Worm (Caenorhabditis elegans) whole organism, midembryonic: ENCODE data around the gene nlp-27.

ENCODE experiments used
- T22C8.4 ChIP-seq: fragments of 200-800 bp; sonication (Bioruptor generic); IDR thresholded peaks from 2 replicates; pipeline ENCODE4 v1.3.6; 2022; ENCODE audit warnings: missing genetic modification characterization, missing compliant biosample characterization
- cog-1 ChIP-seq: sonication (generic microtip); optimal IDR thresholded peaks from 2 replicates; lab custom pipeline; 2016; ENCODE audit warnings: missing genetic modification characterization, missing compliant biosample characterization
- flt-1 ChIP-seq: fragments of 200-800 bp; sonication (Bioruptor generic); IDR thresholded peaks from 2 replicates; pipeline ENCODE4 v1.3.6; 2022; ENCODE audit warnings: missing genetic modification characterization, missing compliant biosample characterization
- klf-2 ChIP-seq: fragments of 200-800 bp; sonication (Bioruptor generic); conservative IDR thresholded peaks from 2 replicates; pipeline ENCODE4 v1.3.6; 2022; ENCODE audit warnings: missing genetic modification reagents, missing genetic modification characterization, missing compliant biosample characterization
- med-1 ChIP-seq: sonication (generic microtip); optimal IDR thresholded peaks from 2 replicates; lab custom pipeline; 2017; ENCODE audit warnings: missing genetic modification characterization, mild to moderate bottlenecking, missing compliant biosample characterization, antibody characterized with exemption, missing genetic modification reagents; ENCODE audit not compliant: insufficient read depth
- ref-1 ChIP-seq: fragments of 200-800 bp; sonication (Bioruptor generic); conservative IDR thresholded peaks from 2 replicates; pipeline ENCODE4 v1.3.6; 2022; ENCODE audit warnings: missing genetic modification reagents, missing genetic modification characterization, missing compliant biosample characterization
- tab-1 ChIP-seq: fragments of 200-800 bp; sonication (Bioruptor generic); IDR thresholded peaks from 2 replicates; pipeline ENCODE4 v1.3.6; 2022; ENCODE audit warnings: missing genetic modification characterization, missing compliant biosample characterization
- ztf-23 ChIP-seq: fragments of 200-800 bp; sonication (Bioruptor generic); IDR thresholded peaks from 2 replicates; pipeline ENCODE4 v1.3.6; 2022; ENCODE audit warnings: missing genetic modification reagents, missing genetic modification characterization, missing compliant biosample characterization
- ztf-29 ChIP-seq: fragments of 200-800 bp; sonication (Bioruptor generic); IDR thresholded peaks from 2 replicates; pipeline ENCODE4 v1.3.6; 2022; ENCODE audit warnings: missing genetic modification reagents, missing genetic modification characterization, missing compliant biosample characterization

nlp-27 gene

ce11 chrV:3979819-3980218 lies 9.4 kb upstream of the nlp-27 start, which contains the start of gene nlp-31:
TSS of gene nlp-31 (plus strand) at chrV:3980055.
- no peak for TF ChIP-seq klf-2
- no peak for TF ChIP-seq ref-1 (GFP tag; lab: Robert Waterston, UW)
- no peak for TF ChIP-seq cog-1 (tag; lab: Kevin White, UChicago)
- TF ChIP-seq ztf-29: no peak
- TF ChIP-seq med-1 (GFP tag; lab: Kevin White, UChicago): no peak
- no peak for TF ChIP-seq T22C8.4
- TF ChIP-seq flt-1 (GFP tag; lab: Robert Waterston, UW): no peak
- no peak for TF ChIP-seq tab-1 (GFP tag; lab: Robert Waterston, UW)
- no peak for TF ChIP-seq ztf-23 (GFP tag; lab: Robert Waterston, UW)

DNA sequence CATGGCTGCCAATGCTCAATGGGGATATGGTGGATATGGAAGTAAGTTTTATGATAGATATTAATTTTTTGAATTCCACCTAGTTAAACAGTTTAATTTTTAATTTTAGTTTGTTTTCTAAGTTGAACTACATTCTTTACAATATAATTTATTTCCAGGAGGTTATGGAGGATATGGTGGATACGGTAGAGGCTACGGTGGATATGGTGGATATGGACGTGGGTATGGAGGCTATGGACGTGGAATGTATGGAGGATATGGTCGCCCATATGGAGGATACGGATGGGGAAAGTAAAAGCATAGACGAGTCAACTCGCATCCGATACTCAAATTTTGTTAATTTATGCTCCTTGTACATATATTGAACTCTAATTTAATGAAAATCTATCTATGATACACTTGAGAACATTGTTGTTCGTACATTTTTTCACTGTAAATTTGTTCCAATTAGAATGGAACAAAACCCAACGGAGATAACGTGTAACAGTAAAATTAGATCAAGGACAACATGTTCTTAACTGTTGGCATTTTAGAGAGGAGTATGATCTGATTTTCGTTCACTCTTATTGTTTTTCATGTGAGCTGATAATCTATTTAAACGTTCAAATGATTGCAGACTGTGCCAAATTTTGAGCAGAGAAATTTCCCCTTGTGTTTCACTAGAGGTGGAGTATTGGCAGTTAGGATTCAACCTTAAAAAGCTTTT lies 8.8 kb upstream of the nlp-27 start:
- no peak for TF ChIP-seq tab-1 (GFP tag; lab: Robert Waterston, UW)
- no peak for TF ChIP-seq T22C8.4
- no peak for TF ChIP-seq ztf-29
- no peak for TF ChIP-seq flt-1 (GFP tag; lab: Robert Waterston, UW)
- no peak for TF ChIP-seq klf-2
- no peak for TF ChIP-seq med-1 (GFP tag; lab: Kevin White, UChicago)
- TF ChIP-seq ref-1 (GFP tag; lab: Robert Waterston, UW): no peak
- no peak for TF ChIP-seq cog-1 (tag; lab: Kevin White, UChicago)
- no peak for TF ChIP-seq ztf-23 (GFP tag; lab: Robert Waterston, UW)

DNA sequence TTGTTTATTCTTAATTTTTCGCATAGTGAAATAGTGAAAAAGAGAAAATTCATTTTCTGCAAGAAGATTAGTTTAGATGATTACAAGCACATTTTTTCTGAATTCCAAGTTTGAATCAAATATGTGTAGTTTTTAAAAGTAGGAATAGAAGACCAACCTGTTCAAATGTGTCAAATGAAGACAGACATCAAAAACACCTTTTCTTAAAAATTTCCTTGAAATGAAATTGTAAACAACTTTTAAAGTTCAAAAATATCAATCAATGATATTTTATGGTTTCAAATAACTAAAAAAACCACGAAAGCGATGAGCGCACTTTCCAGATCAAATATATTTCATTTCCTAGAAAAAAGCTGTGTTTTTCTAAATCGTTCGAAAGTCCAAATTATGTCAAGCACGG lies 7.5 kb upstream of the nlp-27 start, which contains the start of gene nlp-30:
Gene nlp-30 (plus strand): TSS at position 301 of the 400 bp plus-strand sequence.
- TF ChIP-seq ztf-23 (GFP tag; lab: Robert Waterston, UW): no peak
- TF ChIP-seq flt-1 (GFP tag; lab: Robert Waterston, UW): no peak
- no peak for TF ChIP-seq ref-1 (GFP tag; lab: Robert Waterston, UW)
- TF ChIP-seq med-1 (GFP tag; lab: Kevin White, UChicago): no peak
- TF ChIP-seq ztf-29: no peak
- no peak for TF ChIP-seq klf-2
- no peak for TF ChIP-seq T22C8.4

- no peak for TF ChIP-seq klf-2
- TF ChIP-seq ztf-23 (GFP tag; lab: Robert Waterston, UW): no peak
- no peak for TF ChIP-seq ztf-29
- TF ChIP-seq tab-1 (GFP tag; lab: Robert Waterston, UW): no peak
- no peak for TF ChIP-seq flt-1 (GFP tag; lab: Robert Waterston, UW)
- TF ChIP-seq cog-1 (tag; lab: Kevin White, UChicago): no peak
These were observed 5.0 kb upstream of the nlp-27 start, which contains the start of gene nlp-29 for ce11 chrV:3984178-3984577. TSS of gene nlp-29 (plus strand) at chrV:3984425.

DNA sequence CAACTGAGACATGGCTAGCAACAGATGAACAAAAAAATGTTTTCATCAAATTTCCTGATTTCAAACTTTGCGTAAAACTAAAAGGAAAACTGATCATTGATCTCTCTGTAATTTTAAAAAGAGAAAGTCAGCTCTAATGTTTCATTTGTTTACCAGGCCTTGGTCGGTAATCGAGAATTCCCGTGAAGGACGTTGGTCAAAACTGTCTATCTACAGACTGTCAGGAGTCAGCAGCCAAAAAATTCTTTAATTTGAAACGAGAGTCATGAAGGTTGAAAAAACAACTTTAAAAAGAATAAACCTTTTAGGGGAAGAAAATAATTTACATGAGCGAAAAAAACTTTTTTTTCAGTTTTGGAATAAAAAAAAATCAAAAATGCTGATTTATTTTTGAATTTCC lies 4.1 kb upstream of the nlp-27 start:
- TF ChIP-seq tab-1 (GFP tag; lab: Robert Waterston, UW) (no peak), ref-1 (GFP tag; lab: Robert Waterston, UW) (no peak), cog-1 (tag; lab: Kevin White, UChicago) (no peak), T22C8.4 (no peak), flt-1 (GFP tag; lab: Robert Waterston, UW) (no peak), med-1 (GFP tag; lab: Kevin White, UChicago) (no peak), ztf-23 (GFP tag; lab: Robert Waterston, UW) (no peak), ztf-29 (no peak), klf-2 (no peak)

ce11 chrV:3987616-3988015 lies 1.6 kb upstream of the nlp-27 start, which contains the start of gene nlp-28:
TSS of gene nlp-28 (plus strand) at chrV:3987900.
- TF ChIP-seq tab-1 (GFP tag; lab: Robert Waterston, UW) (no peak), med-1 (GFP tag; lab: Kevin White, UChicago) (no peak), ztf-23 (GFP tag; lab: Robert Waterston, UW) (no peak), klf-2 (no peak), cog-1 (tag; lab: Kevin White, UChicago) (no peak), flt-1 (GFP tag; lab: Robert Waterston, UW) (no peak), T22C8.4 (no peak), ztf-29 (no peak), ref-1 (GFP tag; lab: Robert Waterston, UW) (no peak)

DNA sequence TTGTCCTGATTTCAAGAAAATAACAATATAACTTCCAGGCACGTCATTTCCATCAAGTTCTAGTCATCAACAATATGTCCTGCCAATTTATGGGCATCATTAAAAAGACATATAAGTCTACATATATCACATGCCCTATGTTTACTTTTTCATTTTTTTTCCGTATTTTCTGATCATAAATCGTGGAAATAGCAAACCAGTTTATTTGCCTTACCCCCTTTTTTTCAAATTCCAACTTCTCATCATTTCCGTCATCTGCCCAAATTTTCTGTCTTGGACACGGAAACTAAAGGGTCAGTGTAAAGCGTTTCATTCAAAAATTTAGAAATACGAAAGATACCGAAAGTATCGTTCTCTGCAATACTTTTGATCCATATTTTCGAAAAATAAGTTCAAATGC lies 3.2 kb downstream of the nlp-27 start:
- TF ChIP-seq tab-1 (GFP tag; lab: Robert Waterston, UW) (no peak), ref-1 (GFP tag; lab: Robert Waterston, UW) (no peak), klf-2 (no peak), cog-1 (tag; lab: Kevin White, UChicago) (no peak), T22C8.4 (no peak), med-1 (GFP tag; lab: Kevin White, UChicago) (no peak), flt-1 (GFP tag; lab: Robert Waterston, UW) (no peak), ztf-23 (GFP tag; lab: Robert Waterston, UW) (no peak), ztf-29 (no peak)

ce11 chrV:3994048-3994447 lies 4.9 kb downstream of the nlp-27 start, which contains the start of gene K09D9.9:
TSS of gene K09D9.9 (minus strand) at chrV:3994148.
- no peak for TF ChIP-seq klf-2
- no peak for TF ChIP-seq med-1 (GFP tag; lab: Kevin White, UChicago)
- TF ChIP-seq flt-1 (GFP tag; lab: Robert Waterston, UW): no peak
- TF ChIP-seq ztf-23 (GFP tag; lab: Robert Waterston, UW): no peak
- TF ChIP-seq tab-1 (GFP tag; lab: Robert Waterston, UW): no peak
- TF ChIP-seq cog-1 (tag; lab: Kevin White, UChicago): no peak
- no peak for TF ChIP-seq ref-1 (GFP tag; lab: Robert Waterston, UW)
- no peak for TF ChIP-seq ztf-29

DNA sequence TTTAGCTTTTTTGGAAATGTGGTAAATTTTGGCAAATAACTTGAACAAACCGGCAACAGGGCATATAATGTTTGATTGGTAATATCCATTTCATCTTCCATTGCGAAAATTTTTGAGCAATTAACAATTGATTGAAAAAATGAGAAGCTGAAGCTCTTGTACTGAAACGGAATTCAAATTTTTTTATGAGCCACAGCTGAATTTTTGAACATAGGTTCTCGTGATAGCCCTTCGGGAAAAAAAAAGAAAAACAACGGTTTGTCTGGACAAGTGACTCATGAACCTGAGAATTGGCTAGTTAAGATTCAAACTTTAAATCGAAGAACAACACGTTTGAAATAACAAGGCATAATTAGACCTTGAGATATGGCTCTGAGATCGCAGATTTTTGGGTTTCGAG lies 6.7 kb downstream of the nlp-27 start, which contains the start of gene srx-62:
Gene srx-62 (minus strand): TSS at position 101 of the 400 bp plus-strand sequence.
- TF ChIP-seq ztf-23 (GFP tag; lab: Robert Waterston, UW) (no peak), tab-1 (GFP tag; lab: Robert Waterston, UW) (no peak), T22C8.4 (no peak), cog-1 (tag; lab: Kevin White, UChicago) (no peak), ref-1 (GFP tag; lab: Robert Waterston, UW) (no peak), ztf-29 (no peak), klf-2 (no peak), flt-1 (GFP tag; lab: Robert Waterston, UW) (no peak), med-1 (GFP tag; lab: Kevin White, UChicago) (no peak)
